Worm (Caenorhabditis elegans) whole organism, midembryonic: ENCODE data around the gene B0034.1.
"Not testable (repeated sequence)": the region's sequence is repeated elsewhere in the genome, so short reads cannot be mapped to it uniquely, and the experiment has no call there.

ENCODE experiments used
- T22C8.4 ChIP-seq: fragments of 200-800 bp; sonication (Bioruptor generic); IDR thresholded peaks from 2 replicates; pipeline ENCODE4 v1.3.6; 2022; ENCODE audit warnings: missing genetic modification characterization, missing compliant biosample characterization
- cog-1 ChIP-seq: sonication (generic microtip); optimal IDR thresholded peaks from 2 replicates; lab custom pipeline; 2016; ENCODE audit warnings: missing genetic modification characterization, missing compliant biosample characterization
- flt-1 ChIP-seq: fragments of 200-800 bp; sonication (Bioruptor generic); IDR thresholded peaks from 2 replicates; pipeline ENCODE4 v1.3.6; 2022; ENCODE audit warnings: missing genetic modification characterization, missing compliant biosample characterization
- klf-2 ChIP-seq: fragments of 200-800 bp; sonication (Bioruptor generic); conservative IDR thresholded peaks from 2 replicates; pipeline ENCODE4 v1.3.6; 2022; ENCODE audit warnings: missing genetic modification reagents, missing genetic modification characterization, missing compliant biosample characterization
- med-1 ChIP-seq: sonication (generic microtip); optimal IDR thresholded peaks from 2 replicates; lab custom pipeline; 2017; ENCODE audit warnings: missing genetic modification characterization, mild to moderate bottlenecking, missing compliant biosample characterization, antibody characterized with exemption, missing genetic modification reagents; ENCODE audit not compliant: insufficient read depth
- ref-1 ChIP-seq: fragments of 200-800 bp; sonication (Bioruptor generic); conservative IDR thresholded peaks from 2 replicates; pipeline ENCODE4 v1.3.6; 2022; ENCODE audit warnings: missing genetic modification reagents, missing genetic modification characterization, missing compliant biosample characterization
- tab-1 ChIP-seq: fragments of 200-800 bp; sonication (Bioruptor generic); IDR thresholded peaks from 2 replicates; pipeline ENCODE4 v1.3.6; 2022; ENCODE audit warnings: missing genetic modification characterization, missing compliant biosample characterization
- ztf-23 ChIP-seq: fragments of 200-800 bp; sonication (Bioruptor generic); IDR thresholded peaks from 2 replicates; pipeline ENCODE4 v1.3.6; 2022; ENCODE audit warnings: missing genetic modification reagents, missing genetic modification characterization, missing compliant biosample characterization
- ztf-29 ChIP-seq: fragments of 200-800 bp; sonication (Bioruptor generic); IDR thresholded peaks from 2 replicates; pipeline ENCODE4 v1.3.6; 2022; ENCODE audit warnings: missing genetic modification reagents, missing genetic modification characterization, missing compliant biosample characterization

B0034.1 gene

DNA sequence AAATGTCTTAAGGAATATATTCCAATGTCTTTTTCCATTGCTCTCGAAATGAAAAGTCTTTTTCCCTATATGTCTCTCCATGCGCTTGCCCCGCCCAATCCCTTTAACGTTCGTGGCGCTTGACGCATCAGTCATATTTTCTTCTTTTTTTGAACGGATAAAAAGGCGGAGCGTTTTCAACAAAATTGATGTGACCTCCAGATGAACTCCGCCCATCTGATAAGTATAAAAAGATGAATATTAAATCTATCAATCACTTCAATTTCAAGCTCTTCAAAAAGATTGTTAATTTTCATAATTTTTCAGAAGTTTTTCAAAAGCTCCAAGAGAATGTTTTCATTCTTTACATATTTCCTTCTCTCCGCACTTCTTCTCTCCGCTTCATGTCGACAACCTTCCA is 27.9 kb downstream of the B0034.1 start, which contains the start of gene ins-4:
TSS of gene ins-4 (plus strand) at position 301 of the 400 bp plus-strand sequence.
- no peak for TF ChIP-seq ref-1 (GFP tag; lab: Robert Waterston, UW)
- no peak for TF ChIP-seq flt-1 (GFP tag; lab: Robert Waterston, UW)
- TF ChIP-seq ztf-29 (GFP tag; lab: Robert Waterston, UW) = no peak
- no peak for TF ChIP-seq T22C8.4 (GFP tag; lab: Robert Waterston, UW)
- no peak for TF ChIP-seq ztf-23 (GFP tag; lab: Robert Waterston, UW)
- no peak for TF ChIP-seq tab-1 (GFP tag; lab: Robert Waterston, UW)
- TF ChIP-seq med-1 (GFP tag; lab: Kevin White, UChicago) = no peak
- TF ChIP-seq cog-1 (tag; lab: Kevin White, UChicago) = no peak
- no peak for TF ChIP-seq klf-2 (GFP tag; lab: Robert Waterston, UW)

DNA sequence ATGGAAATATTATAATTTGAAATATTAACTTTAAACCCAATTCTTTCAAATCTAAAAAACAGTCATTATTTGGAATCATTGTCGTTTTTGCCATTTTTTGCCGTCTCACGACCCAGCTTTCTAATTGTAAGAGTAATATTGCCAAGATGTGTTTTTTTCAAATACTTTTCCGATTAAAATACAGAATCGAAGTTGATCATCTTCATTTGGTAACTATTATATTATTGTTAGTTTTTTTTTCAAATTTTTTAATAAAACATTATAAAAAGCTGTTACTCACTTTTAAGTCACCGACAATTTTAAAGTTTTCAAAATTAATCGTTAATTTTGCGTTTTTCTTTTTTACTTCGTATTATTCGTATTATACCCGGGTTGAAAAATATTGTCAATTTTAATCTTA is 29.1 kb downstream of the B0034.1 start, which contains the start of gene ins-5:
TSS of gene ins-5 (plus strand) at position 301 of the 400 bp plus-strand sequence.
- TF ChIP-seq cog-1 (tag; lab: Kevin White, UChicago) (no peak), flt-1 (GFP tag; lab: Robert Waterston, UW) (no peak), ztf-23 (GFP tag; lab: Robert Waterston, UW) (no peak)

DNA sequence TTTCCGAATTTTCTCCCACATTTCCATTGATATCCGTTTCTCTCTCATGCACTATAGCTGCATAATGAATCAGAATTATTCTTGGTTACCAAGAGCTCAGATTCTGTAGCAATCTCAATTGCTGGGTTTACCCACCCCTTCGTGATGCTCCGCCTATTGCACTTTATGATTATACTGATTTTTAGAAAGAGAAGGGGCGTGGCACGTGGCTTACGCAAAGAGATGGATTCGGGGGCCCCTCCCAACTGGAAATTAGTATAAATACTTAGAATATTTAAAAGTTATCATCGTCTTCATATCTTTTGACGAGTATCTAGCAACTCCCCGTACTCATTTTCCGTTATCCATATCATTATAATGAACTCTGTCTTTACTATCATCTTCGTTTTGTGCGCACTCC is 32.0 kb downstream of the B0034.1 start, which contains the start of gene ins-6:
TSS of gene ins-6 (plus strand) at position 301 of the 400 bp plus-strand sequence.
- TF ChIP-seq ztf-29 (GFP tag; lab: Robert Waterston, UW) = no peak
- no peak for TF ChIP-seq ztf-23 (GFP tag; lab: Robert Waterston, UW)
- no peak for TF ChIP-seq flt-1 (GFP tag; lab: Robert Waterston, UW)
- no peak for TF ChIP-seq tab-1 (GFP tag; lab: Robert Waterston, UW)
- TF ChIP-seq med-1 (GFP tag; lab: Kevin White, UChicago) = no peak
- no peak for TF ChIP-seq klf-2 (GFP tag; lab: Robert Waterston, UW)
- TF ChIP-seq cog-1 (tag; lab: Kevin White, UChicago) = no peak
- TF ChIP-seq T22C8.4 (GFP tag; lab: Robert Waterston, UW) = no peak
- no peak for TF ChIP-seq ref-1 (GFP tag; lab: Robert Waterston, UW)

DNA sequence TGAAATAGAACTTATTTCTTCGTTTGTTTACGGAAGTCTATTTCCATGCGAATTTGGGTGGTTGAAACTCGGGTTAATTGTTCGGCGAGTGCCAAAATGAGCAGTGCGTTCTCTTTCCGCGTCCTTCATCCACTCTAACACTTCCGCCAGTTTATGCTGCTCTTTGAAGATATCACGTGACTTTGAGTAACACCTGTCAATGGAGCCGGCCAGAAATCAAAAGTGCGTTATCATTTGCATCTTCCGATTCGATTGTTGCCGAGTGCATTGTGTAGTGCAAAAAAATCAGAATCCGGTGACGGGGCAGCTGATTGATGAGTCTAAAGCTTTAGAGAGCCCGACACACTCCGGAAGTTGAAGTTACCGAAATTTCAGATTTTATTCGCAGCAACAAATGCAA is 32.9 kb downstream of the B0034.1 start:
- no peak for TF ChIP-seq ztf-23 (GFP tag; lab: Robert Waterston, UW)
- no peak for TF ChIP-seq ref-1 (GFP tag; lab: Robert Waterston, UW)
- no peak for TF ChIP-seq flt-1 (GFP tag; lab: Robert Waterston, UW)
- TF ChIP-seq med-1 (GFP tag; lab: Kevin White, UChicago) = no peak
- TF ChIP-seq klf-2 (GFP tag; lab: Robert Waterston, UW) = no peak
- no peak for TF ChIP-seq ztf-29 (GFP tag; lab: Robert Waterston, UW)
- no peak for TF ChIP-seq cog-1 (tag; lab: Kevin White, UChicago)

DNA sequence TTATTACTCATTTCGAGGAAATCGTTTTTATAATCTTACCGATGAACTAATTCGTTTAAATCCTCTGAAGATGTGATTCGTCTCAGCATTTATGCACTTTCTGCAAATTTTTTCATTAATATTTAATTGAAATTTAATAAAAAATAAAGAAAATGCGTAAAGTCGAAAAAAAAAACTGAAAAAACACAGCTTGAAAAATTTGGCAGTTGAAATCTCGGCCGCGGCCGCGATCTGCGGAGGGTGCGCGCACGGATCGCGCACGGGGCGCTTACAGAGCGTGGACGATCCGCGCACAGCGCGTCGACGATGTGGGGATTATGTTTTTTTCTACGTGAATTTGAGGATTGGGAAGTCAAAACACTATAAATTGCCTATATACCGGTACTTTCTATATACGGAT is 40.8 kb downstream of the B0034.1 start, which contains the start of gene ZK84.4:
TSS of gene ZK84.4 (minus strand) at position 101 of the 400 bp plus-strand sequence.
- not testable (repeated sequence) for TF ChIP-seq T22C8.4, ztf-23, ref-1 (GFP tag; lab: Robert Waterston, UW)

DNA sequence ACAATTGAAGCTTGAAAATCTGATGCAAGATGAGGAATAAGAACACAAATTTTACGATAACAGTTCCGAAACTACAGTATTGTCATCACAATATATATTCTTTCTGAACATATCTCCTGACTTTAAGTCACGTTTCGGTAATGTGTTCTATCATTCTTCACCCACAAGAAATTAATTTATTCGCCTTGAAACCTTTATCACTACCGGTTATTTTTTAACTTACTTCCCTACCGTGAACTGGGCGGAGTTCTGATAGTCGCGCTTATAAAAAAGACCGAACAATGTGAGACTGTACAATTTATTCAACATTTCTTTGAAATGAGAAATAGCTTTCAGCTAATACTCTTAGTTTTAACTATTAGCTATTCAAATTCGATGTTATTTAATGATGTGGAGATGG is 42.4 kb downstream of the B0034.1 start, which contains the start of gene ins-20:
TSS of gene ins-20 (plus strand) at position 301 of the 400 bp plus-strand sequence.
- TF ChIP-seq ref-1 (GFP tag; lab: Robert Waterston, UW) = no peak
- no peak for TF ChIP-seq ztf-23 (GFP tag; lab: Robert Waterston, UW)
- no peak for TF ChIP-seq ztf-29 (GFP tag; lab: Robert Waterston, UW)
- TF ChIP-seq klf-2 (GFP tag; lab: Robert Waterston, UW) = no peak
- TF ChIP-seq med-1 (GFP tag; lab: Kevin White, UChicago) = no peak
- TF ChIP-seq flt-1 (GFP tag; lab: Robert Waterston, UW) = no peak
- TF ChIP-seq tab-1 (GFP tag; lab: Robert Waterston, UW) = no peak
- no peak for TF ChIP-seq T22C8.4 (GFP tag; lab: Robert Waterston, UW)
- TF ChIP-seq cog-1 (tag; lab: Kevin White, UChicago) = no peak

DNA sequence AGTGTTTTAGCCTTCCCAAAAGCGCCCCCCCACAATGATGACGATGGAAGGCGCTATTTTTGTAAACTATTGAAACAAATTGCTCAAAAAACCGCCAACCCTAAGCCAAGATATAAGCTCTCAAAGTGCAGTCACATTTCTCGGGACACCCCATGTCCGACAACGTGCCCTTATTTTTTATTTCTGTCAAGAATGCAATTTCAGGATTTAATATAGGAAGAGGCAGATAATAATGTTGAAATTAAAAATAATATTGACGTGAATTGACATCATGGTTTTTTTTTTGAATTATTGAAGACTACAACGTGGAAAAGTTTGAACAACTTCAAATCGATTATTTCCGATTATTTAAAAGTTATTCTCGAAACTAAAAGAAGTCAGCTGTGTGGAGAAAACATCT is 45.9 kb downstream of the B0034.1 start, which contains the start of gene ZK84.2:
TSS of gene ZK84.2 (plus strand) at position 301 of the 400 bp plus-strand sequence.
- not testable (repeated sequence) for TF ChIP-seq flt-1 (GFP tag; lab: Robert Waterston, UW); ztf-29 (GFP tag; lab: Robert Waterston, UW); cog-1 (tag; lab: Kevin White, UChicago)

DNA sequence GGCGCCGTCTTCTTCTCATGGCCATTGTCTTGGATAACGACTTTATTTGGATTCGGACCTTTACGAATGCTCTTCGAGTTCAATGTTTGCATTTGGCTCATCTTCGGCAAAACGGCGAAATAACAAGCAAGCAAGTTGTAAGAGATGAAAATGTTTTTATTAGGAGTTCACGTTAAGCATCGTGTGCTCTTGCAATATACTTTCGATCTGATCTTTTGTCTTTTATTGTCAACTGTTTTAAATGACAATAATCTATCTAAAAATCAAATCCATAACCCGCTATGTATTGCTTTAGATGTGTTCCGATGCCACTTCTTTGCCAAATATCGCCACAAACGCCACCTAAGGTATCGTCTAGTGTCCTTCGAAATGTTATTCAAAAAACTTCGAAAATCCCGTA is 48.3 kb downstream of the B0034.1 start, which contains the start of gene ZK84.5:
TSS of gene ZK84.5 (minus strand) at position 101 of the 400 bp plus-strand sequence.
- TF ChIP-seq flt-1 (GFP tag; lab: Robert Waterston, UW) = no peak
- no peak for TF ChIP-seq T22C8.4 (GFP tag; lab: Robert Waterston, UW)
- TF ChIP-seq cog-1 (tag; lab: Kevin White, UChicago) = no peak
- TF ChIP-seq ztf-23 (GFP tag; lab: Robert Waterston, UW) = no peak
- TF ChIP-seq ztf-29 (GFP tag; lab: Robert Waterston, UW) = no peak
- no peak for TF ChIP-seq ref-1 (GFP tag; lab: Robert Waterston, UW)
- TF ChIP-seq tab-1 (GFP tag; lab: Robert Waterston, UW) = no peak
- no peak for TF ChIP-seq klf-2 (GFP tag; lab: Robert Waterston, UW)

DNA sequence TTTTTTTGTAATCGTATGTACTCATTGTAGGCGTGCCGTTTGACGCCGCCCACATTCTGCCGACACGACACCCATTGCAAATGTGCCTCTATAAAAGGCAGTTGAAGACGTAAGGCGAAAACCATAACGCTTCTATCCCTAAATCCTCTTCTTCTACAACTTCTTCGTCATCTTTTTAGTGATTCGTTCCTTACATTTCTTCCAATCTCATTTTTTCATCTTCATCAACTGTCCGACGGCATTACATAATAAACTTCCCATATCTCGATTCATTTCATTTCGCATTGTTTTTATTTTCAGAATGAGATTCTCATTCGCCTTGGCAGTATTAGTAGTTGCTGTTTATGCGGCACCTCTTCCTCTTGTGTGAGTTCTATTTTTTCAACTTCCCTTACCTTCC is 52.2 kb downstream of the B0034.1 start, which contains the start of gene ZK84.1:
TSS of gene ZK84.1 (plus strand) at position 301 of the 400 bp plus-strand sequence.
- no peak for TF ChIP-seq klf-2 (GFP tag; lab: Robert Waterston, UW)
- TF ChIP-seq T22C8.4 (GFP tag; lab: Robert Waterston, UW) = no peak
- TF ChIP-seq flt-1 (GFP tag; lab: Robert Waterston, UW) = no peak
- no peak for TF ChIP-seq med-1 (GFP tag; lab: Kevin White, UChicago)
- TF ChIP-seq tab-1 (GFP tag; lab: Robert Waterston, UW) = no peak
- no peak for TF ChIP-seq cog-1 (tag; lab: Kevin White, UChicago)
- no peak for TF ChIP-seq ztf-29 (GFP tag; lab: Robert Waterston, UW)
- TF ChIP-seq ztf-23 (GFP tag; lab: Robert Waterston, UW) = no peak
- no peak for TF ChIP-seq ref-1 (GFP tag; lab: Robert Waterston, UW)
